Worm (Caenorhabditis elegans) whole organism, L1 larva: ENCODE measurements around the gene fbxa-61.
"Not testable (repeated sequence)": the region's sequence is repeated elsewhere in the genome, so short reads cannot be mapped to it uniquely, and the experiment has no call there.

Experiments used
- C04F5.9 ChIP-seq: sonication (generic microtip); optimal IDR thresholded peaks from 2 replicates; lab custom pipeline; 2016; ENCODE audit warnings: missing genetic modification characterization, missing compliant biosample characterization
- C16A3.4 ChIP-seq: fragments of 150-350 bp; optimal IDR thresholded peaks from 2 replicates; lab custom pipeline; 2014; ENCODE audit warnings: missing biosample characterization, missing genetic modification characterization
- Y116A8C.19 ChIP-seq: sonication (generic microtip); optimal IDR thresholded peaks from 2 replicates; lab custom pipeline; 2016; ENCODE audit warnings: missing compliant biosample characterization, missing genetic modification characterization, borderline replicate concordance
- blmp-1 ChIP-seq: fragments of 150-350 bp; optimal IDR thresholded peaks from 2 replicates; lab custom pipeline; 2014; ENCODE audit warnings: missing biosample characterization, missing genetic modification characterization
- ceh-63 ChIP-seq: fragments of 200-800 bp; sonication (Bioruptor generic); optimal IDR thresholded peaks from 2 replicates; lab custom pipeline; 2018; ENCODE audit warnings: mild to moderate bottlenecking, missing genetic modification characterization, missing compliant biosample characterization
- ceh-88 ChIP-seq: fragments of 200-800 bp; sonication (Bioruptor generic); IDR thresholded peaks from 2 replicates; pipeline ENCODE4 v1.3.6; 2022; ENCODE audit warnings: missing genetic modification characterization, missing compliant biosample characterization
- ces-1 ChIP-seq: fragments of 150-350 bp; optimal IDR thresholded peaks from 2 replicates; lab custom pipeline; 2014; ENCODE audit warnings: missing biosample characterization, missing genetic modification reagents, missing genetic modification characterization
- dpl-1 ChIP-seq, 3 experiments: fragments of 150-350 bp in 2 of 3; sonication (generic microtip) in 1 of 3; optimal IDR thresholded peaks; 2 replicates each; lab custom pipeline; 2014 to 2017; ENCODE audit warnings: missing biosample characterization in 3 of 3, missing genetic modification characterization in 3 of 3, missing genetic modification reagents in 3 of 3
- efl-3 ChIP-seq: fragments of 200-800 bp; sonication (Bioruptor generic); optimal IDR thresholded peaks from 2 replicates; lab custom pipeline; 2018; ENCODE audit warnings: mild to moderate bottlenecking, missing genetic modification characterization, missing compliant biosample characterization
- egl-13 ChIP-seq: sonication (generic microtip); optimal IDR thresholded peaks from 2 replicates; lab custom pipeline; 2016; ENCODE audit warnings: missing genotype, missing genetic modification reagents, missing genetic modification characterization, missing compliant biosample characterization
- egl-27 ChIP-seq, 2 experiments: fragments of 150-350 bp in 1 of 2; sonication (generic microtip); optimal IDR thresholded peaks; 3 replicates each; lab custom pipeline; 2017 to 2018; ENCODE audit warnings: missing biosample characterization in 2 of 2, missing genetic modification characterization in 2 of 2, missing genetic modification reagents in 2 of 2
- elt-2 ChIP-seq: sonication (generic microtip); optimal IDR thresholded peaks from 2 replicates; lab custom pipeline; 2016; ENCODE audit warnings: missing genetic modification characterization, mild to moderate bottlenecking, inconsistent platforms, missing compliant biosample characterization, missing genetic modification reagents
- elt-3 ChIP-seq, 6 experiments: fragments of 150-350 bp in 1 of 6; sonication (generic microtip); optimal IDR thresholded peaks; 2 replicates each; lab custom pipeline; 2017 to 2018; ENCODE audit warnings: missing biosample characterization in 6 of 6, missing genetic modification characterization in 6 of 6, inconsistent platforms in 1 of 6
- ets-5 ChIP-seq: fragments of 200-800 bp; sonication (Bioruptor generic); IDR thresholded peaks from 2 replicates; pipeline ENCODE4 v1.3.6; 2022; ENCODE audit warnings: missing genetic modification characterization, missing compliant biosample characterization
- hlh-17 ChIP-seq: fragments of 200-800 bp; sonication (Bioruptor generic); optimal IDR thresholded peaks from 2 replicates; lab custom pipeline; 2018; ENCODE audit warnings: missing genetic modification characterization, mild to moderate bottlenecking, missing compliant biosample characterization, moderate library complexity, borderline replicate concordance
- hpl-2 ChIP-seq: fragments of 150-350 bp; optimal IDR thresholded peaks from 2 replicates; lab custom pipeline; 2014; ENCODE audit warnings: missing biosample characterization, missing genetic modification reagents, missing genetic modification characterization
- jun-1 ChIP-seq: fragments of 150-350 bp; optimal IDR thresholded peaks from 2 replicates; lab custom pipeline; 2014; ENCODE audit warnings: missing biosample characterization, missing genetic modification reagents, missing genetic modification characterization
- lin-13 ChIP-seq: fragments of 150-350 bp; optimal IDR thresholded peaks from 2 replicates; lab custom pipeline; 2014; ENCODE audit warnings: missing biosample characterization, missing genetic modification reagents, missing genetic modification characterization
- lin-15B ChIP-seq: fragments of 150-350 bp; sonication (generic microtip); optimal IDR thresholded peaks from 3 replicates; lab custom pipeline; 2014; ENCODE audit warnings: missing biosample characterization, missing genetic modification characterization
- lsy-2 ChIP-seq, 2 experiments: fragments of 150-350 bp; optimal IDR thresholded peaks; 2 replicates each; lab custom pipeline; 2014; ENCODE audit warnings: missing biosample characterization in 2 of 2, missing genetic modification characterization in 2 of 2
- nhr-19 ChIP-seq: fragments of 200-800 bp; sonication (Bioruptor generic); conservative IDR thresholded peaks from 2 replicates; pipeline ENCODE4 v1.3.6; 2022; ENCODE audit warnings: missing genetic modification characterization, missing compliant biosample characterization
- nhr-47 ChIP-seq: sonication (generic microtip); optimal IDR thresholded peaks from 2 replicates; lab custom pipeline; 2016; ENCODE audit warnings: mild to moderate bottlenecking, missing genetic modification characterization, moderate library complexity, missing compliant biosample characterization
- nhr-71 ChIP-seq: sonication (generic microtip); optimal IDR thresholded peaks from 2 replicates; lab custom pipeline; 2016; ENCODE audit warnings: mild to moderate bottlenecking, missing genetic modification characterization, moderate library complexity, missing compliant biosample characterization
- nhr-84 ChIP-seq: sonication (generic microtip); optimal IDR thresholded peaks from 2 replicates; lab custom pipeline; 2017; ENCODE audit warnings: missing biosample characterization, missing genetic modification characterization
- nhr-85 ChIP-seq: sonication (generic microtip); peaks from one replicate; lab custom pipeline; 2016; ENCODE audit warnings: missing genetic modification characterization, inconsistent platforms, missing compliant biosample characterization
- pqm-1 ChIP-seq: sonication (generic microtip); optimal IDR thresholded peaks from 3 replicates; lab custom pipeline; 2017; ENCODE audit warnings: missing biosample characterization, missing genetic modification characterization
- snu-23 ChIP-seq: sonication (generic microtip); optimal IDR thresholded peaks from 2 replicates; lab custom pipeline; 2016; ENCODE audit warnings: missing genetic modification characterization, missing compliant biosample characterization
- sox-4 ChIP-seq: sonication (generic microtip); optimal IDR thresholded peaks from 2 replicates; lab custom pipeline; 2016; ENCODE audit warnings: missing genetic modification characterization, missing compliant biosample characterization
- sptf-1 ChIP-seq: fragments of 150-350 bp; optimal IDR thresholded peaks from 2 replicates; lab custom pipeline; 2014; ENCODE audit warnings: missing biosample characterization, missing genetic modification characterization
- swsn-7 ChIP-seq: sonication (generic microtip); optimal IDR thresholded peaks from 2 replicates; lab custom pipeline; 2016; ENCODE audit warnings: missing genetic modification characterization, missing compliant biosample characterization
- unc-30 ChIP-seq: sonication (generic microtip); optimal IDR thresholded peaks from 2 replicates; lab custom pipeline; 2017; ENCODE audit warnings: missing biosample characterization, missing genetic modification characterization
- unc-86 ChIP-seq: sonication (generic microtip); optimal IDR thresholded peaks from 2 replicates; lab custom pipeline; 2016; ENCODE audit warnings: missing genetic modification characterization, missing compliant biosample characterization
- ztf-11 ChIP-seq, 2 experiments: sonication (generic microtip); optimal IDR thresholded peaks; 2 replicates each; lab custom pipeline; 2016 to 2017; ENCODE audit warnings: missing genetic modification characterization in 2 of 2, missing biosample characterization in 1 of 2, missing compliant biosample characterization in 1 of 2

fbxa-61 gene

ce11 chrIII:1249111-1249583, 10.3 kb downstream of the fbxa-61 start, which contains the start of the genes fbxa-76 and fbxa-77 (continued):
- TF ChIP-seq ceh-63 (GFP tag; lab: Kevin White, UChicago) = no peak
- no peak for TF ChIP-seq egl-13 (tag; lab: Kevin White, UChicago)
- TF ChIP-seq nhr-47 (tag; lab: Kevin White, UChicago) = no peak
- no peak for TF ChIP-seq unc-86 (tag; lab: Kevin White, UChicago)
- no peak for TF ChIP-seq hpl-2 (GFP tag; lab: Kevin White, UChicago)
- TF ChIP-seq pqm-1 (tag; lab: Kevin White, UChicago) = no peak
- TF ChIP-seq sptf-1 (tag; lab: Kevin White, UChicago) = no peak
- TF ChIP-seq blmp-1 (tag; lab: Kevin White, UChicago) = peak; percentile 31
- no peak for TF ChIP-seq hlh-17 (GFP tag; lab: Kevin White, UChicago)
- TF ChIP-seq sox-4 = no peak
- no peak for TF ChIP-seq lin-13 (GFP tag; lab: Kevin White, UChicago)
- TF ChIP-seq efl-3 (GFP tag; lab: Kevin White, UChicago) = no peak
- TF ChIP-seq lsy-2 (tag; optimal IDR thresholded peaks at IDR 0.05; lab: Kevin White, UChicago) = peak in 1 of 2 experiments; percentile 64
- TF ChIP-seq jun-1 (tag; lab: Kevin White, UChicago) = no peak
- TF ChIP-seq dpl-1 (GFP tag; optimal IDR thresholded peaks at IDR 0.05; lab: Kevin White, UChicago) = peak; percentile 24 to 45 (median 37)
- no peak for TF ChIP-seq lin-15B (tag; lab: Kevin White, UChicago)
- TF ChIP-seq C16A3.4 (tag; lab: Kevin White, UChicago) = peak; percentile 17
- TF ChIP-seq ets-5 (GFP tag; lab: Robert Waterston, UW) = no peak
- TF ChIP-seq swsn-7 (tag; lab: Kevin White, UChicago) = no peak
- TF ChIP-seq ces-1 = no peak
- no peak for TF ChIP-seq C04F5.9 (tag; lab: Kevin White, UChicago)
- no peak for TF ChIP-seq unc-30 (tag; lab: Kevin White, UChicago)
- TF ChIP-seq snu-23 (GFP tag; lab: Kevin White, UChicago) = peak; percentile 50
- TF ChIP-seq nhr-85 (tag; lab: Kevin White, UChicago) = no peak
- no peak for TF ChIP-seq nhr-84 (tag; lab: Kevin White, UChicago)
- TF ChIP-seq ceh-88 = no peak
- TF ChIP-seq ztf-11 (tag; optimal IDR thresholded peaks at IDR 0.05; lab: Kevin White, UChicago) = no peak
- peak; percentile 5 for TF ChIP-seq elt-2 (tag; lab: Kevin White, UChicago)
- TF ChIP-seq nhr-19 (GFP tag; lab: Robert Waterston, UW) = no peak

- not testable (repeated sequence) for TF ChIP-seq elt-3 (tag; optimal IDR thresholded peaks at IDR 0.05; lab: Kevin White, UChicago); lsy-2 (tag; optimal IDR thresholded peaks at IDR 0.05; lab: Kevin White, UChicago); sptf-1 (tag; lab: Kevin White, UChicago)
These were observed 17.7 kb downstream of the fbxa-61 start, which contains the start of gene fbxa-208 for ce11 chrIII:1256519-1256918. TSS of gene fbxa-208 (plus strand) at chrIII:1256819.

- not testable (repeated sequence) for TF ChIP-seq ets-5 (GFP tag; lab: Robert Waterston, UW); Y116A8C.19 (tag; lab: Kevin White, UChicago); ztf-11 (tag; optimal IDR thresholded peaks at IDR 0.05; lab: Kevin White, UChicago)
- TF ChIP-seq, all 84 proteins: peak for 0; not testable (repeated sequence) for 84
These were observed 19.5 kb downstream of the fbxa-61 start, which contains the start of gene fbxa-78 for ce11 chrIII:1258358-1258757. TSS of gene fbxa-78 (minus strand) at chrIII:1258458.

ce11 chrIII:1263692-1264091, 24.8 kb downstream of the fbxa-61 start, which contains the start of gene srz-9:
TSS of gene srz-9 (plus strand) at chrIII:1263992.
- TF ChIP-seq nhr-71 (tag; lab: Kevin White, UChicago); jun-1 (tag; lab: Kevin White, UChicago); ceh-63 (GFP tag; lab: Kevin White, UChicago): not testable (repeated sequence)

ce11 chrIII:1266799-1267198, 28.0 kb downstream of the fbxa-61 start, which contains the start of gene fbxa-151:
TSS of gene fbxa-151 (minus strand) at chrIII:1266899.
- not testable (repeated sequence) for TF ChIP-seq egl-27 (tag; optimal IDR thresholded peaks at IDR 0.05; lab: Kevin White, UChicago); sox-4; jun-1 (tag; lab: Kevin White, UChicago)
